Worm (Caenorhabditis elegans) whole organism, L2 larva: ENCODE data around the gene ire-1.

Source experiments
- C34F6.9 ChIP-seq: fragments of 150-350 bp; optimal IDR thresholded peaks from 2 replicates; lab custom pipeline; 2014; ENCODE audit warnings: missing biosample characterization, missing genetic modification characterization
- F13H6.1 ChIP-seq: sonication (generic microtip); optimal IDR thresholded peaks from 2 replicates; lab custom pipeline; 2016; ENCODE audit warnings: missing genetic modification characterization, missing compliant biosample characterization
- R02D3.7 ChIP-seq: fragments of 150-350 bp; optimal IDR thresholded peaks from 2 replicates; lab custom pipeline; 2014; ENCODE audit warnings: missing biosample characterization, missing genetic modification characterization
- ZK546.5 ChIP-seq: sonication (generic microtip); optimal IDR thresholded peaks from 2 replicates; lab custom pipeline; 2017; ENCODE audit warnings: missing biosample characterization, missing genetic modification characterization
- alr-1 ChIP-seq: fragments of 150-350 bp; optimal IDR thresholded peaks from 2 replicates; lab custom pipeline; 2014; ENCODE audit warnings: missing biosample characterization, missing genetic modification characterization
- ama-1 ChIP-seq: fragments of 150-350 bp; optimal IDR thresholded peaks from 2 replicates; lab custom pipeline; 2018; ENCODE audit warnings: inconsistent platforms
- blmp-1 ChIP-seq: sonication (generic microtip); optimal IDR thresholded peaks from 2 replicates; lab custom pipeline; 2017; ENCODE audit warnings: missing genetic modification characterization, mild to moderate bottlenecking, missing compliant biosample characterization, antibody characterized with exemption, moderate library complexity; ENCODE audit not compliant: insufficient read depth
- ceh-16 ChIP-seq: fragments of 150-350 bp; optimal IDR thresholded peaks from 2 replicates; lab custom pipeline; 2014; ENCODE audit warnings: missing biosample characterization, missing genetic modification characterization
- ceh-82 ChIP-seq: fragments of 150-350 bp; optimal IDR thresholded peaks from 2 replicates; lab custom pipeline; 2014; ENCODE audit warnings: missing biosample characterization, missing genetic modification characterization
- crh-2 ChIP-seq: sonication (generic microtip); optimal IDR thresholded peaks from 2 replicates; lab custom pipeline; 2017; ENCODE audit warnings: missing biosample characterization, missing genetic modification characterization
- dmd-4 ChIP-seq: sonication (generic microtip); optimal IDR thresholded peaks from 2 replicates; lab custom pipeline; 2017; ENCODE audit warnings: missing biosample characterization, missing genetic modification characterization
- egl-27 ChIP-seq: sonication (generic microtip); optimal IDR thresholded peaks from 3 replicates; lab custom pipeline; 2017; ENCODE audit warnings: missing biosample characterization, missing genetic modification reagents, missing genetic modification characterization
- elt-1 ChIP-seq: fragments of 150-350 bp; optimal IDR thresholded peaks from 2 replicates; lab custom pipeline; 2014; ENCODE audit warnings: missing biosample characterization, missing genetic modification characterization
- gmeb-1 ChIP-seq: fragments of 150-350 bp; optimal IDR thresholded peaks from 2 replicates; lab custom pipeline; 2014; ENCODE audit warnings: missing biosample characterization, missing genetic modification characterization
- lin-13 ChIP-seq: fragments of 150-350 bp; optimal IDR thresholded peaks from 2 replicates; lab custom pipeline; 2014; ENCODE audit warnings: missing biosample characterization, missing genetic modification reagents, missing genetic modification characterization
- lin-39 ChIP-seq: fragments of 150-350 bp; optimal IDR thresholded peaks from 2 replicates; lab custom pipeline; 2014; ENCODE audit warnings: missing biosample characterization, missing genetic modification reagents, missing genetic modification characterization
- lsy-2 ChIP-seq, 2 experiments: fragments of 150-350 bp in 1 of 2; sonication (generic microtip) in 1 of 2; optimal IDR thresholded peaks; 2 replicates each; lab custom pipeline; 2014 to 2017; ENCODE audit warnings: missing biosample characterization in 2 of 2, missing genetic modification characterization in 2 of 2
- mab-5 ChIP-seq: fragments of 150-350 bp; optimal IDR thresholded peaks from 2 replicates; lab custom pipeline; 2014; ENCODE audit warnings: missing biosample characterization, missing genetic modification characterization
- mdl-1 ChIP-seq, 2 experiments: fragments of 150-350 bp in 1 of 2; sonication (generic microtip) in 1 of 2; optimal IDR thresholded peaks; 2 replicates each; lab custom pipeline; 2017; ENCODE audit warnings: missing biosample characterization in 2 of 2, missing genetic modification characterization in 2 of 2
- nhr-11 ChIP-seq: fragments of 150-350 bp; optimal IDR thresholded peaks from 2 replicates; lab custom pipeline; 2014; ENCODE audit warnings: missing biosample characterization, missing genetic modification characterization
- nhr-12 ChIP-seq: fragments of 150-350 bp; optimal IDR thresholded peaks from 2 replicates; lab custom pipeline; 2014; ENCODE audit warnings: missing biosample characterization, missing genetic modification characterization
- nhr-129 ChIP-seq: fragments of 150-350 bp; optimal IDR thresholded peaks from 2 replicates; lab custom pipeline; 2014; ENCODE audit warnings: missing biosample characterization, missing genetic modification characterization
- nhr-23 ChIP-seq: fragments of 150-350 bp; optimal IDR thresholded peaks from 2 replicates; lab custom pipeline; 2014; ENCODE audit warnings: missing biosample characterization, missing genetic modification reagents, missing genetic modification characterization
- nhr-25 ChIP-seq: fragments of 150-350 bp; sonication (generic microtip); optimal IDR thresholded peaks from 3 replicates; lab custom pipeline; 2014; ENCODE audit warnings: missing biosample characterization, missing genetic modification characterization
- nhr-6 ChIP-seq: fragments of 150-350 bp; optimal IDR thresholded peaks from 2 replicates; lab custom pipeline; 2014; ENCODE audit warnings: missing biosample characterization, missing genetic modification characterization
- peb-1 ChIP-seq: fragments of 150-350 bp; optimal IDR thresholded peaks from 2 replicates; lab custom pipeline; 2014; ENCODE audit warnings: missing biosample characterization, missing genetic modification characterization
- skn-1 ChIP-seq: sonication (generic microtip); optimal IDR thresholded peaks from 2 replicates; lab custom pipeline; 2017; ENCODE audit warnings: missing biosample characterization, missing genetic modification characterization
- sma-9 ChIP-seq, 2 experiments: fragments of 150-350 bp in 1 of 2; sonication (generic microtip) in 1 of 2; optimal IDR thresholded peaks; 2 replicates each; lab custom pipeline; 2014 to 2016; ENCODE audit warnings: missing genetic modification characterization in 2 of 2, mild to moderate bottlenecking in 1 of 2, missing biosample characterization in 1 of 2, missing compliant biosample characterization in 1 of 2, missing genetic modification reagents in 1 of 2, moderate library complexity in 1 of 2
- unc-39 ChIP-seq: fragments of 150-350 bp; optimal IDR thresholded peaks from 2 replicates; lab custom pipeline; 2014; ENCODE audit warnings: missing biosample characterization, missing genetic modification characterization
- unc-55 ChIP-seq: fragments of 150-350 bp; sonication (generic microtip); optimal IDR thresholded peaks from 3 replicates; lab custom pipeline; 2014; ENCODE audit warnings: missing biosample characterization, missing genetic modification reagents, missing genetic modification characterization
- unc-62 ChIP-seq: fragments of 150-350 bp; optimal IDR thresholded peaks from 2 replicates; lab custom pipeline; 2014; ENCODE audit warnings: missing biosample characterization, missing genetic modification reagents, missing genetic modification characterization
- zag-1 ChIP-seq: fragments of 150-350 bp; optimal IDR thresholded peaks from 2 replicates; lab custom pipeline; 2014; ENCODE audit warnings: missing biosample characterization, missing genetic modification characterization
- ztf-1 ChIP-seq: fragments of 200-800 bp; sonication (Bioruptor generic); conservative IDR thresholded peaks from 2 replicates; pipeline ENCODE4 v1.3.6; 2022; ENCODE audit warnings: missing genetic modification characterization, missing compliant biosample characterization
- ztf-4 ChIP-seq: fragments of 150-350 bp; optimal IDR thresholded peaks from 2 replicates; lab custom pipeline; 2014; ENCODE audit warnings: missing biosample characterization, missing genetic modification characterization

The ire-1 gene

DNA sequence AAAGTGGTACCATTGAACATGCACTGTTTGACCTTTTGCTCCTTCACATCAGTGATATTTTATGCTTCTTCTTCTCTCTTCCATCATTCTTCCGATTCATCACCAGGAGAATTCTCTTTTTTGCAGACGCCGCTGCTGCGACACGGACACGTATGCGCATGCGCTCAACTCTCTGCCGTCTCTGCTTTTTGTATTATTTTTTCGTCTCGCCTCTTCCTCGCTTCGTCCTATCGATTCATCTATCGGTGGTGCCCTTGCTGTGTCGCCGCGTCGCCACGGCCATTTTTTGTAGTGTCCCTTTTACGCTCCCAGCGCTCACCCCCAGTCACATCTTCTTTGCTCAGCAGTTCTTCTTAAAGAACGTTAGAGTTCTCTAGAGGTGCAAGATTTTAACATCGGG is 1.4 kb upstream of the ire-1 start (continued):
- TF ChIP-seq nhr-12 (tag; lab: Kevin White, UChicago) (no peak), unc-55 (GFP tag; lab: Kevin White, UChicago) (peak; percentile 70), nhr-129 (tag; lab: Kevin White, UChicago) (peak; percentile 45)

ce11 chrII:8125439-8125838 is 729 bp upstream of the ire-1 start:
- TF ChIP-seq unc-39, result no peak
- TF ChIP-seq sma-9 (GFP tag; optimal IDR thresholded peaks at IDR 0.05; lab: Kevin White, UChicago), result peak; percentile 8
- TF ChIP-seq sma-9 (tag; optimal IDR thresholded peaks at IDR 0.05; lab: Kevin White, UChicago), result no peak
- no peak for TF ChIP-seq zag-1 (tag; lab: Kevin White, UChicago)
- peak; percentile 2 for TF ChIP-seq blmp-1
- no peak for TF ChIP-seq crh-2 (tag; lab: Kevin White, UChicago)
- TF ChIP-seq nhr-129 (tag; lab: Kevin White, UChicago), result peak; percentile 1

- TF ChIP-seq C34F6.9 (tag; lab: Kevin White, UChicago) (no peak), egl-27 (tag; lab: Kevin White, UChicago) (no peak), nhr-129 (tag; lab: Kevin White, UChicago) (peak; percentile 24), nhr-25 (tag; lab: Kevin White, UChicago) (no peak), mab-5 (no peak), ama-1 (lab: Kevin White, UChicago) (no peak), unc-39 (no peak), peb-1 (no peak), gmeb-1 (tag; lab: Kevin White, UChicago) (no peak), nhr-23 (no peak), F13H6.1 (peak; percentile 1), ztf-4 (tag; lab: Kevin White, UChicago) (no peak), ceh-16 (tag; lab: Kevin White, UChicago) (no peak), nhr-11 (tag; lab: Kevin White, UChicago) (no peak), ceh-82 (tag; lab: Kevin White, UChicago) (no peak), lin-13 (GFP tag; lab: Kevin White, UChicago) (no peak), sma-9 (GFP tag; optimal IDR thresholded peaks at IDR 0.05; lab: Kevin White, UChicago) (peak; percentile 50), sma-9 (tag; optimal IDR thresholded peaks at IDR 0.05; lab: Kevin White, UChicago) (no peak), lin-39 (tag; lab: Kevin White, UChicago) (no peak), unc-62 (GFP tag; lab: Kevin White, UChicago) (no peak), elt-1 (tag; lab: Kevin White, UChicago) (no peak), lsy-2 (tag; optimal IDR thresholded peaks at IDR 0.05; lab: Kevin White, UChicago) (peak in 1 of 2 experiments; percentile 5)
Observed at ce11 chrII:8117426-8117825, 7.3 kb downstream of the ire-1 start.

DNA sequence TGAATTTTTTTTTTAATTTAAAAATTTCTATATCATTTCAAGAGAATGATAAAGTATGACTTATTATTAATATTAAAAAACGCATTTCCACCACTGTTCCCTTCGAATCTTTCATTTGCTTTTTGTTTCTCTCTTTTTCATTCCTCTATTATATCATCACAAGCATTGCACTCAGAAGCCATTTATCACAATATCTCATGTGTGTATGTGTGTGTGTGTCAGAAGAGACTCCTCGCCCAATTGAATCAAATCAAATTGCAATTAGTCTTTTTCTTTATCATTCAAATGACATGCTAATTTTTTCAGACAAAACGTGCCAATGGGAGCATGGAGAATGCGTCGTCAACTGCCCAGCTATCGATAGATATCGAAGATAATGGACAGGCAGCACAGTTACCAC is 8.6 kb downstream of the ire-1 start, which contains the start of gene unc-105:
Gene unc-105 (plus strand): TSS at position 301 of the 400 bp plus-strand sequence.
- no peak for TF ChIP-seq nhr-6 (tag; lab: Kevin White, UChicago)
- TF ChIP-seq egl-27 (tag; lab: Kevin White, UChicago), result no peak
- TF ChIP-seq elt-1 (tag; lab: Kevin White, UChicago), result no peak
- TF ChIP-seq ceh-82 (tag; lab: Kevin White, UChicago), result no peak
- TF ChIP-seq alr-1 (tag; lab: Kevin White, UChicago), result no peak
- no peak for TF ChIP-seq F13H6.1
- no peak for TF ChIP-seq C34F6.9 (tag; lab: Kevin White, UChicago)
- no peak for TF ChIP-seq nhr-23
- no peak for TF ChIP-seq unc-55 (GFP tag; lab: Kevin White, UChicago)
- no peak for TF ChIP-seq skn-1 (tag; lab: Kevin White, UChicago)
- no peak for TF ChIP-seq nhr-25 (tag; lab: Kevin White, UChicago)
- no peak for TF ChIP-seq nhr-11 (tag; lab: Kevin White, UChicago)
- TF ChIP-seq ceh-16 (tag; lab: Kevin White, UChicago), result no peak

DNA sequence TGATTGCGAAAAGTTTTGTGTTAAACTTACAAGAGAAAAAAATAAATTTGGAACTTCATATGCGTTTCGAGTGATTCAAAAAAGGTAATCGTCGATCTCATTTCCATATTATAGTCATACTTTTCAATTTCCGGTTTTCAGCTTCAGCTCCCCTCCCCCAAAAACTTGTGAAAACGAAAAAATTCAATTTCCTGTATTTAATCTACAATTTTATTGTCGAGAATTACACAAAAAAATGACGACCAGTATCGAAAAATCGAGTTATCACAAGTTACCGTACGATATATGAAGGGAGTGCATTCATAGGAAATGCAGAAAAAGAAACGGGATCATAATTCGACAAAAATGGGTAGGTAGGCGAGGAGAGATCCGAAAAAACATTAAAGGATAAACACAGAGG is 12.6 kb downstream of the ire-1 start, which contains the start of gene lron-4:
Gene lron-4 (minus strand): TSS at position 101 of the 400 bp plus-strand sequence.
- no peak for TF ChIP-seq ZK546.5
- TF ChIP-seq ceh-16 (tag; lab: Kevin White, UChicago), result no peak
- no peak for TF ChIP-seq nhr-129 (tag; lab: Kevin White, UChicago)
- TF ChIP-seq dmd-4 (tag; lab: Kevin White, UChicago), result no peak
- no peak for TF ChIP-seq alr-1 (tag; lab: Kevin White, UChicago)
- TF ChIP-seq mdl-1 (tag; optimal IDR thresholded peaks at IDR 0.05; lab: Kevin White, UChicago), result no peak
- no peak for TF ChIP-seq ztf-1
- no peak for TF ChIP-seq peb-1
- TF ChIP-seq R02D3.7 (tag; lab: Kevin White, UChicago), result no peak
- no peak for TF ChIP-seq unc-39
